Worm (Caenorhabditis elegans) whole organism, mixed stage, embryonic: ENCODE data around the gene Y38E10A.3.

Experiments used
- M03D4.4 ChIP-seq: sonication (generic microtip); optimal IDR thresholded peaks from 2 replicates; lab custom pipeline; 2017; ENCODE audit warnings: mild to moderate bottlenecking, missing genetic modification characterization, missing compliant biosample characterization
- bed-3 ChIP-seq: fragments of 200-800 bp; sonication (Bioruptor generic); optimal IDR thresholded peaks from 3 replicates; lab custom pipeline; 2018; ENCODE audit warnings: mild to moderate bottlenecking, missing genetic modification characterization, moderate library complexity, missing compliant biosample characterization
- blmp-1 ChIP-seq: fragments of 150-350 bp; optimal IDR thresholded peaks from 2 replicates; lab custom pipeline; 2014; ENCODE audit warnings: missing biosample characterization, missing genetic modification characterization
- ceh-39 ChIP-seq: fragments of 150-350 bp; optimal IDR thresholded peaks from 2 replicates; lab custom pipeline; 2014; ENCODE audit warnings: missing biosample characterization, missing genetic modification characterization
- ceh-43 ChIP-seq: fragments of 200-800 bp; sonication (Bioruptor generic); optimal IDR thresholded peaks from 2 replicates; lab custom pipeline; 2018; ENCODE audit warnings: mild to moderate bottlenecking, missing genetic modification characterization, moderate library complexity, missing compliant biosample characterization
- ceh-83 ChIP-seq: fragments of 200-800 bp; sonication (Bioruptor generic); optimal IDR thresholded peaks from 2 replicates; lab custom pipeline; 2018; ENCODE audit warnings: mild to moderate bottlenecking, missing genetic modification characterization, missing compliant biosample characterization
- cnd-1 ChIP-seq: fragments of 200-800 bp; sonication (Bioruptor generic); optimal IDR thresholded peaks from 2 replicates; lab custom pipeline; 2018; ENCODE audit warnings: mild to moderate bottlenecking, missing genetic modification characterization, missing compliant biosample characterization
- drap-1 ChIP-seq: fragments of 200-800 bp; sonication (Bioruptor generic); optimal IDR thresholded peaks from 3 replicates; lab custom pipeline; 2018; ENCODE audit warnings: mild to moderate bottlenecking, missing genetic modification characterization, missing compliant biosample characterization
- elt-1 ChIP-seq: sonication (generic microtip); optimal IDR thresholded peaks from 2 replicates; lab custom pipeline; 2017; ENCODE audit warnings: missing genetic modification characterization, mild to moderate bottlenecking, missing compliant biosample characterization, antibody characterized with exemption, moderate library complexity, borderline replicate concordance; ENCODE audit not compliant: insufficient read depth
- elt-3 ChIP-seq: fragments of 150-350 bp; optimal IDR thresholded peaks from 2 replicates; lab custom pipeline; 2014; ENCODE audit warnings: missing biosample characterization, missing genetic modification characterization
- ham-2 ChIP-seq: fragments of 200-800 bp; sonication (Bioruptor generic); optimal IDR thresholded peaks from 2 replicates; lab custom pipeline; 2018; ENCODE audit warnings: mild to moderate bottlenecking, missing genetic modification characterization, missing compliant biosample characterization
- hlh-1 ChIP-seq: fragments of 150-350 bp; optimal IDR thresholded peaks from 2 replicates; lab custom pipeline; 2014; ENCODE audit warnings: missing biosample characterization, missing genetic modification reagents, missing genetic modification characterization
- lin-13 ChIP-seq: fragments of 150-350 bp; optimal IDR thresholded peaks from 2 replicates; lab custom pipeline; 2014; ENCODE audit warnings: missing biosample characterization, missing genetic modification characterization
- lin-32 ChIP-seq: fragments of 200-800 bp; sonication (Bioruptor generic); optimal IDR thresholded peaks from 2 replicates; lab custom pipeline; 2018; ENCODE audit warnings: mild to moderate bottlenecking, missing genetic modification characterization, missing compliant biosample characterization
- lsy-2 ChIP-seq: fragments of 150-350 bp; optimal IDR thresholded peaks from 2 replicates; lab custom pipeline; 2014; ENCODE audit warnings: missing biosample characterization, missing genetic modification characterization
- mab-5 ChIP-seq: fragments of 150-350 bp; optimal IDR thresholded peaks from 2 replicates; lab custom pipeline; 2014; ENCODE audit warnings: missing biosample characterization, missing genetic modification characterization
- mep-1 ChIP-seq: fragments of 150-350 bp; optimal IDR thresholded peaks from 2 replicates; lab custom pipeline; 2017; ENCODE audit warnings: missing biosample characterization, missing genetic modification reagents, missing genetic modification characterization, inconsistent platforms
- nhr-12 ChIP-seq: fragments of 150-350 bp; optimal IDR thresholded peaks from 2 replicates; lab custom pipeline; 2014; ENCODE audit warnings: missing biosample characterization, missing genetic modification characterization
- nhr-2 ChIP-seq: fragments of 150-350 bp; optimal IDR thresholded peaks from 2 replicates; lab custom pipeline; 2014; ENCODE audit warnings: missing biosample characterization, missing genetic modification characterization
- nhr-237 ChIP-seq: fragments of 150-350 bp; optimal IDR thresholded peaks from 2 replicates; lab custom pipeline; 2014; ENCODE audit warnings: missing biosample characterization, missing genetic modification characterization
- nhr-28 ChIP-seq: fragments of 150-350 bp; optimal IDR thresholded peaks from 2 replicates; lab custom pipeline; 2014; ENCODE audit warnings: missing biosample characterization, missing genetic modification characterization
- nhr-76 ChIP-seq: sonication (generic microtip); optimal IDR thresholded peaks from 2 replicates; lab custom pipeline; 2017; ENCODE audit warnings: missing biosample characterization, missing genetic modification characterization
- pha-4 ChIP-seq: fragments of 150-350 bp; optimal IDR thresholded peaks from 2 replicates; lab custom pipeline; 2018; ENCODE audit warnings: missing biosample characterization, missing genetic modification reagents, missing genetic modification characterization
- snpc-4 ChIP-seq: fragments of 150-350 bp; optimal IDR thresholded peaks from 2 replicates; lab custom pipeline; 2014; ENCODE audit warnings: missing biosample characterization, missing genetic modification characterization
- sptf-1 ChIP-seq: sonication (generic microtip); optimal IDR thresholded peaks from 2 replicates; lab custom pipeline; 2017; ENCODE audit warnings: mild to moderate bottlenecking, missing genetic modification characterization, moderate library complexity, missing compliant biosample characterization
- tbx-8 ChIP-seq: fragments of 200-800 bp; sonication (Bioruptor generic); optimal IDR thresholded peaks from 2 replicates; lab custom pipeline; 2018; ENCODE audit warnings: mild to moderate bottlenecking, missing genetic modification characterization, moderate library complexity, missing compliant biosample characterization
- unc-120 ChIP-seq: sonication (generic microtip); optimal IDR thresholded peaks from 2 replicates; lab custom pipeline; 2017; ENCODE audit warnings: missing genetic modification characterization, missing compliant biosample characterization; ENCODE audit not compliant: poor library complexity, severe bottlenecking
- unc-39 ChIP-seq: fragments of 150-350 bp; optimal IDR thresholded peaks from 2 replicates; lab custom pipeline; 2014; ENCODE audit warnings: missing biosample characterization, missing genetic modification characterization
- unc-62 ChIP-seq: fragments of 150-350 bp; optimal IDR thresholded peaks from 2 replicates; lab custom pipeline; 2014; ENCODE audit warnings: missing biosample characterization, missing genetic modification reagents, missing genetic modification characterization
- zip-8 ChIP-seq: fragments of 150-350 bp; optimal IDR thresholded peaks from 2 replicates; lab custom pipeline; 2014; ENCODE audit warnings: missing biosample characterization, missing genetic modification characterization
- ztf-11 ChIP-seq: fragments of 150-350 bp; optimal IDR thresholded peaks from 2 replicates; lab custom pipeline; 2014; ENCODE audit warnings: missing biosample characterization, missing genetic modification characterization

The Y38E10A.3 gene

DNA sequence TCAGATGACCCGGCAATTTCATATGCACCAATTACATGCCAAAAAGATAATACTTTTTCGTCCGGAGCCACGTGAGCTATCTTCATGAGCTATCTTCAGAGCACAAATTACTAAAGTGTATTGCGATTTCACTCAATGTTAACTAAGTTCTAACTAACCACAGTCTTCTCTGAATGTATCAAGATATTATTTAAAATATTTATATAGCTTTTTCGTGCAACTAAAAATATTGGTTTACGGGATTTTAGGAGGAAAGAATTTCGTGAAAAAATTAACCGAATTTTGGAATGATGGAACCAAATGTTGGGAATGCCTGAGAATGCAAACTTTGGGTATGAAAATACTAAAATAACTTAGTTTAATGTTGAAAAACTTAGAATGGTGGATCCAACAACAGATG, 27.0 kb downstream of the Y38E10A.3 start, which contains the start of gene F49C5.16:
F49C5.16 (plus strand) TSS at position 301 of the 400 bp plus-strand sequence.
- TF ChIP-seq zip-8 (tag; lab: Kevin White, UChicago) (no peak), M03D4.4 (tag; lab: Kevin White, UChicago) (no peak), tbx-8 (GFP tag; lab: Kevin White, UChicago) (no peak), unc-62 (GFP tag; lab: Kevin White, UChicago) (no peak), pha-4 (no peak), ham-2 (no peak), hlh-1 (tag; lab: Kevin White, UChicago) (no peak), nhr-237 (tag; lab: Kevin White, UChicago) (no peak), mep-1 (no peak), nhr-12 (no peak), lsy-2 (no peak), ztf-11 (tag; lab: Kevin White, UChicago) (no peak), nhr-76 (tag; lab: Kevin White, UChicago) (no peak), nhr-28 (tag; lab: Kevin White, UChicago) (no peak)

DNA sequence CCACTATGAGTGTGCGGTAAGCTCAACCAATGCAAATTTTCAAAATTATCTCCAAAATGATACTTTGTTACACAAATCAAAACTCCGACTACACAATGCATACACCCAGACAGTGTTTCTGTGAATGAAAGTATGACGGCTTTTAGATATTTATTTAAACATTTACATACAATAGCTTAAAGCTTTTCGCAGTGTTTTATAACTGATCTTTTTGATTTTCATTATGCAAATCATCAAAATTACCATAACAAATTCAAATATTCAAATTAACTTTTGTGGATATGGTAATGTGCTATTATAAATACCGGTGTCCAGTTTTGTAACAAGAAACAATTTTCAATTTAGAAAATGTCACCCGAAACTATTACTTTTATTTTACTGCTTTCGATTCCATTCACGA, 28.2 kb downstream of the Y38E10A.3 start, which contains the start of the genes F49C5.5 and F49C5.10:
F49C5.5 (minus strand) TSS at position 101 of the 400 bp plus-strand sequence.
F49C5.10 (plus strand) TSS at position 344 of the 400 bp plus-strand sequence.
- no peak for TF ChIP-seq unc-39 (tag; lab: Kevin White, UChicago)
- no peak for TF ChIP-seq ceh-39
- no peak for TF ChIP-seq tbx-8 (GFP tag; lab: Kevin White, UChicago)
- no peak for TF ChIP-seq ham-2
- TF ChIP-seq pha-4: no peak
- TF ChIP-seq blmp-1 (tag; lab: Kevin White, UChicago): no peak
- TF ChIP-seq ceh-43 (GFP tag; lab: Kevin White, UChicago): no peak
- no peak for TF ChIP-seq ceh-83 (GFP tag; lab: Kevin White, UChicago)
- no peak for TF ChIP-seq M03D4.4 (tag; lab: Kevin White, UChicago)
- TF ChIP-seq nhr-28 (tag; lab: Kevin White, UChicago): no peak
- TF ChIP-seq mab-5 (tag; lab: Kevin White, UChicago): no peak
- no peak for TF ChIP-seq ztf-11 (tag; lab: Kevin White, UChicago)
- TF ChIP-seq lin-13 (tag; lab: Kevin White, UChicago): no peak

DNA sequence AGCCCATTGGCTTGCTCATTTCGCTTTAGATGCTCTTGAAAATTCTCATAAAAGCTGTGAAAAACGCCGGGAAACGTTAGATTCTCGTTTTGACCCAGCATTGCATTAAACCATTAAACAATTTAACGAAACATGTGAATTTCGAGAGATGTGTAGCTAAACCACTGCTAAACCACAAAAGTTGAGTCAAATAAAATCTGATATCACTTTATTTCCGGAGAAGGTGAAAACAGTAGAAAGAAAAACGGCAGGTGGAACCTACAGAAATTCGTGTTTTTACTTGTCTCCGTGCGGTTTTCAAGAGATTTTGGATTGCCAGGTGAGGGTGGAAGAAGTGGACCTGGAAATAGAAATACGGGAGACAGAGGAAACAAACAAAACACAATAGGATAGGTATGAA, 30.0 kb downstream of the Y38E10A.3 start, which contains the start of gene F49C5.9:
F49C5.9 (minus strand) TSS at position 101 of the 400 bp plus-strand sequence.
- TF ChIP-seq blmp-1 (tag; lab: Kevin White, UChicago): no peak
- no peak for TF ChIP-seq drap-1 (GFP tag; lab: Kevin White, UChicago)
- TF ChIP-seq unc-120 (tag; lab: Kevin White, UChicago): no peak
- TF ChIP-seq pha-4: no peak
- TF ChIP-seq elt-1 (tag; lab: Kevin White, UChicago): no peak
- TF ChIP-seq mep-1: no peak
- TF ChIP-seq mab-5 (tag; lab: Kevin White, UChicago): no peak
- TF ChIP-seq nhr-2 (tag; lab: Kevin White, UChicago): no peak
- no peak for TF ChIP-seq lin-13 (tag; lab: Kevin White, UChicago)

DNA sequence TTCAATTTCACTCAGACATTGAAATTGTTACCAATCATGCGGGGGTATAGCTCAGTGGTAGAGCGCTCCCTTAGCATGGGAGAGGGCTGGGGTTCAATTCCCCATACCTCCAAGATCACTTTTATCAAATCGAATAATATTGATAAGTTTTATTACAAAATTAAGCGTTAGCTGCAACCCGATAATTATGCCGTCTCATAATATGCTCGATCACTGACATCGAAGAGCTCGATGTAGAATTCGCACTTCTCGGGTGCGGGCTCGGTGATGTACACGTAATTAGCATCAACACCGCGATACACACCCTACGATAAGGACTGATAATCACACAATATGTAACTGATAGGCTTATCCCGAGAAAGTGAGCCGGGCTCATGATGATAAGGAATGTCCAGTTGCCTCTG, 32.0 kb downstream of the Y38E10A.3 start:
- TF ChIP-seq M03D4.4 (tag; lab: Kevin White, UChicago) (no peak), unc-39 (tag; lab: Kevin White, UChicago) (no peak), nhr-2 (tag; lab: Kevin White, UChicago) (no peak), elt-1 (tag; lab: Kevin White, UChicago) (no peak), tbx-8 (GFP tag; lab: Kevin White, UChicago) (no peak), zip-8 (tag; lab: Kevin White, UChicago) (no peak), sptf-1 (tag; lab: Kevin White, UChicago) (no peak), nhr-28 (tag; lab: Kevin White, UChicago) (no peak), lsy-2 (no peak), nhr-12 (no peak), unc-120 (tag; lab: Kevin White, UChicago) (no peak), blmp-1 (tag; lab: Kevin White, UChicago) (no peak), bed-3 (GFP tag; lab: Kevin White, UChicago) (no peak), ceh-43 (GFP tag; lab: Kevin White, UChicago) (no peak), nhr-237 (tag; lab: Kevin White, UChicago) (no peak), ceh-83 (GFP tag; lab: Kevin White, UChicago) (no peak), elt-3 (tag; lab: Kevin White, UChicago) (no peak), cnd-1 (no peak), mab-5 (tag; lab: Kevin White, UChicago) (no peak)

DNA sequence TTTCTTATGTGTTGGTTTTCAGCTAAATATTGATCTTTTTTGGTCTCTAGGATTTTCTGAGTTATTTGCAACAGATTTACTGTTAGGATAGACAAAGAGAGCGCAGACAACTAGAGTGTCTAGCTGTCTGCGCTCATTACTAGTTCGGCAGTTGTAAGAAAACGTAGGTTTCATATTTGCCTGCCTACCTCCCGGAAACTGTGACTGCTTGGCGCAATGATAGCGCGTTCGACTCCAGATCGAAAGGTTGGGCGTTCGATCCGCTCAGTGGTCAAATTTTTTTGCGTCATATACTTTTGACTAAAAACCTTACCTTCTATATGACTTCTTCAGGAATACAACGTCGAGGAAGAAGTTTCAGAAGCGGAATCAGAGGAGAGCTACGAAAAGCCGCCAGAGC, 35.2 kb downstream of the Y38E10A.3 start:
- TF ChIP-seq ham-2: no peak
- no peak for TF ChIP-seq mep-1
- TF ChIP-seq elt-1 (tag; lab: Kevin White, UChicago): no peak
- TF ChIP-seq hlh-1 (tag; lab: Kevin White, UChicago): no peak
- no peak for TF ChIP-seq lin-13 (tag; lab: Kevin White, UChicago)
- TF ChIP-seq sptf-1 (tag; lab: Kevin White, UChicago): no peak
- TF ChIP-seq ceh-39: no peak
- TF ChIP-seq snpc-4 (tag; lab: Kevin White, UChicago): no peak
- TF ChIP-seq lsy-2: no peak
- TF ChIP-seq unc-62 (GFP tag; lab: Kevin White, UChicago): no peak
- no peak for TF ChIP-seq ceh-83 (GFP tag; lab: Kevin White, UChicago)
- no peak for TF ChIP-seq M03D4.4 (tag; lab: Kevin White, UChicago)
- TF ChIP-seq pha-4: no peak
- no peak for TF ChIP-seq nhr-2 (tag; lab: Kevin White, UChicago)
- no peak for TF ChIP-seq ceh-43 (GFP tag; lab: Kevin White, UChicago)
- no peak for TF ChIP-seq elt-3 (tag; lab: Kevin White, UChicago)
- no peak for TF ChIP-seq cnd-1
- TF ChIP-seq lin-32 (GFP tag; lab: Kevin White, UChicago): no peak
- TF ChIP-seq nhr-237 (tag; lab: Kevin White, UChicago): no peak
- no peak for TF ChIP-seq tbx-8 (GFP tag; lab: Kevin White, UChicago)
